Fruit fly (Drosophila melanogaster) whole organism, prepupa: ENCODE results near the gene Gr32a.
A peak's percentile ranks its signal among the peaks of the same experiment; 100 is the strongest.

Experiments used
- CG1621 ChIP-seq: fragments of 200-800 bp; sonication (Bioruptor generic); optimal IDR thresholded peaks from 3 replicates; lab custom pipeline; 2018; ENCODE audit warnings: missing biosample characterization, mild to moderate bottlenecking, missing genetic modification characterization
- CG8319 ChIP-seq: fragments of 200-800 bp; sonication (Bioruptor generic); optimal IDR thresholded peaks from 3 replicates; lab custom pipeline; 2016; ENCODE audit warnings: missing biosample characterization, missing genetic modification characterization
- Lpt ChIP-seq: fragments of 200-800 bp; sonication (Bioruptor generic); optimal IDR thresholded peaks from 3 replicates; lab custom pipeline; 2016; ENCODE audit warnings: missing biosample characterization, missing genetic modification characterization
- Smox ChIP-seq: fragments of 200-800 bp; sonication (Bioruptor generic); optimal IDR thresholded peaks from 3 replicates; lab custom pipeline; 2016; ENCODE audit warnings: missing biosample characterization, missing genetic modification characterization
- esn ChIP-seq: fragments of 200-800 bp; sonication (Bioruptor generic); optimal IDR thresholded peaks from 2 replicates; lab custom pipeline; 2016; ENCODE audit warnings: missing biosample characterization, mild to moderate bottlenecking, missing genetic modification characterization, moderate library complexity
- fd59A ChIP-seq: fragments of 200-800 bp; sonication (Bioruptor generic); optimal IDR thresholded peaks from 2 replicates; lab custom pipeline; 2017; ENCODE audit warnings: missing biosample characterization, mild to moderate bottlenecking, missing genetic modification characterization, missing genetic modification reagents
- fd85E ChIP-seq: fragments of 200-800 bp; sonication (Bioruptor generic); optimal IDR thresholded peaks from 3 replicates; lab custom pipeline; 2016; ENCODE audit warnings: missing biosample characterization, missing genetic modification characterization
- svp ChIP-seq: fragments of 200-800 bp; sonication (Bioruptor generic); peaks from one replicate; lab custom pipeline; 2016; ENCODE audit warnings: missing biosample characterization, missing genetic modification characterization
- topi ChIP-seq: fragments of 200-800 bp; sonication (Bioruptor generic); optimal IDR thresholded peaks from 3 replicates; lab custom pipeline; 2016; ENCODE audit warnings: missing biosample characterization, missing genetic modification characterization

DNA sequence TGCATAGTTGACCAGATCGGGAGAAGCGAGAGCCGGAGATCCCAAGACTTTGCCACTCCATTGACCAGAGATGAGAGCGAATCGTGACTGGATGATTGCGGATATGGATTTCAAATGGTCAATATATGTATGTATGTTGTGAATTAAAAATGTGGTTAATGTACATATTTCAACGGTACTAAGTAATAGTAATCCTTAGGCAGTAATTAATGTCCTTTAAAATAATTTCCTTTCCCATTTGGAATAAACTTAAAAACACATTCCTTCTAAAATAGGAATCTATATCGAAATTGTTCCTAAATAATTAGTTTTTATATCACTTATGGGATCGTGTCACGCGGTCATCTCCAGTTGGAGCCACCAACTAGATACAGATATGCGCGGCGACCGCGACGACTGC lies 39.9 kb upstream of the Gr32a start:
- TF ChIP-seq topi: no peak
- peak; percentile 46 for TF ChIP-seq fd59A (GFP tag; lab: Kevin White, UChicago)
- peak; percentile 20 for TF ChIP-seq Smox (GFP tag; lab: Kevin White, UChicago)
- peak; percentile 36 for TF ChIP-seq svp
- no peak for TF ChIP-seq fd85E
- TF ChIP-seq Lpt: peak; percentile 2
- TF ChIP-seq CG8319 (GFP tag; lab: Kevin White, UChicago): no peak
- TF ChIP-seq esn: peak; percentile 23
- TF ChIP-seq CG1621 (tag; lab: Kevin White, UChicago): peak; percentile 2
